Worm (Caenorhabditis elegans): Measurements from ENCODE around the gene glb-17.

glb-17 gene

ce11 chrX:9560931-9561330 is 15.9 kb downstream of the glb-17 start (continued):
- TF ChIP-seq rnt-1 (tag; optimal IDR thresholded peaks at IDR 0.05) = peak; percentile 56
- no peak for TF ChIP-seq skn-1 (tag; optimal IDR thresholded peaks at IDR 0.05)
- peak; percentile 52 for TF ChIP-seq nhr-90 (tag; optimal IDR thresholded peaks at IDR 0.05; ENCODE audit: poor library complexity)
- no peak for TF ChIP-seq ztf-4 (tag; optimal IDR thresholded peaks at IDR 0.05)
- no peak for TF ChIP-seq ceh-63 (GFP tag; optimal IDR thresholded peaks at IDR 0.05)
- peak; percentile 22 for TF ChIP-seq mep-1 (tag; optimal IDR thresholded peaks at IDR 0.05)
- peak; percentile 27 for TF ChIP-seq elt-2 (tag; optimal IDR thresholded peaks at IDR 0.05)
- TF ChIP-seq fkh-4 (tag; optimal IDR thresholded peaks at IDR 0.05; ENCODE audit: borderline replicate concordance) = no peak
- TF ChIP-seq alr-1 (tag; optimal IDR thresholded peaks at IDR 0.05; ENCODE audit: borderline replicate concordance) = no peak
- peak; percentile 27 for TF ChIP-seq nhr-47 (tag; optimal IDR thresholded peaks at IDR 0.05)
- no peak for TF ChIP-seq tlp-1 (tag; optimal IDR thresholded peaks at IDR 0.05)
- no peak for TF ChIP-seq sup-37 (GFP tag; optimal IDR thresholded peaks at IDR 0.05)
- peak; percentile 26 for TF ChIP-seq swsn-7 (tag; optimal IDR thresholded peaks at IDR 0.05)

- TF ChIP-seq nhr-85 (tag) (peak; percentile 51), efl-1 (optimal IDR thresholded peaks at IDR 0.05) (no peak), efl-1 (GFP tag; optimal IDR thresholded peaks at IDR 0.05 in 1 of 2) (peak in 1 of 2 experiments; percentile 73), rnt-1 (tag; optimal IDR thresholded peaks at IDR 0.05) (no peak)
Observed at ce11 chrX:9556038-9556437, 20.8 kb downstream of the glb-17 start.

ce11 chrX:9555238-9555637 is 21.6 kb downstream of the glb-17 start:
- TF ChIP-seq nhr-85 (tag) (no peak), vab-15 (tag; optimal IDR thresholded peaks at IDR 0.05) (no peak), lin-13 (GFP tag; optimal IDR thresholded peaks at IDR 0.05) (no peak), egl-13 (tag; optimal IDR thresholded peaks at IDR 0.05) (no peak), ces-1 (GFP tag; optimal IDR thresholded peaks at IDR 0.05) (no peak), tlp-1 (tag; optimal IDR thresholded peaks at IDR 0.05) (no peak), blmp-1 (tag; optimal IDR thresholded peaks at IDR 0.05) (peak; percentile 57), fkh-8 (tag; optimal IDR thresholded peaks at IDR 0.05) (no peak), efl-1 (optimal IDR thresholded peaks at IDR 0.05) (no peak), efl-1 (GFP tag; optimal IDR thresholded peaks at IDR 0.05 in 1 of 2) (peak in 1 of 2 experiments; percentile 9), ceh-82 (tag; optimal IDR thresholded peaks at IDR 0.05) (no peak), nhr-77 (tag; optimal IDR thresholded peaks at IDR 0.05) (no peak), mep-1 (tag; optimal IDR thresholded peaks at IDR 0.05) (no peak)

- TF ChIP-seq ets-5 (GFP tag; IDR thresholded peaks at IDR 0.05) (no peak), nhr-90 (tag; optimal IDR thresholded peaks at IDR 0.05; ENCODE audit: poor library complexity) (no peak), xbp-1 (tag; optimal IDR thresholded peaks at IDR 0.05) (no peak), efl-1 (optimal IDR thresholded peaks at IDR 0.05) (no peak), efl-1 (GFP tag; optimal IDR thresholded peaks at IDR 0.05 in 1 of 2) (peak in 1 of 2 experiments; percentile 2), grh-1 (GFP tag; IDR thresholded peaks at IDR 0.05) (peak; percentile 56; the same call in 1 of the 2 replicates), pag-3 (tag; optimal IDR thresholded peaks at IDR 0.05; ENCODE audit: borderline replicate concordance, insufficient read depth) (peak; percentile 34), zag-1 (tag; optimal IDR thresholded peaks at IDR 0.05) (no peak), fkh-4 (tag; optimal IDR thresholded peaks at IDR 0.05; ENCODE audit: borderline replicate concordance) (no peak), ceh-8 (GFP tag; optimal IDR thresholded peaks at IDR 0.05) (no peak), lir-3 (tag; optimal IDR thresholded peaks at IDR 0.05; ENCODE audit: poor library complexity) (no peak), ceh-63 (GFP tag; optimal IDR thresholded peaks at IDR 0.05) (no peak), nhr-85 (tag) (peak; percentile 95), unc-30 (tag; optimal IDR thresholded peaks at IDR 0.05) (no peak), snu-23 (GFP tag; optimal IDR thresholded peaks at IDR 0.05) (peak; percentile 9), ceh-88 (GFP tag; IDR thresholded peaks at IDR 0.05) (no peak), C16A3.4 (tag; optimal IDR thresholded peaks at IDR 0.05) (peak; percentile 11), irx-1 (tag; optimal IDR thresholded peaks at IDR 0.05) (no peak), hlh-17 (GFP tag; optimal IDR thresholded peaks at IDR 0.05; ENCODE audit: borderline replicate concordance) (no peak), nhr-47 (tag; optimal IDR thresholded peaks at IDR 0.05) (no peak), sox-4 (tag; optimal IDR thresholded peaks at IDR 0.05) (no peak), nhr-76 (tag; optimal IDR thresholded peaks at IDR 0.05) (no peak), unc-62 (GFP tag; optimal IDR thresholded peaks at IDR 0.05) (no peak), ceh-82 (tag; optimal IDR thresholded peaks at IDR 0.05) (no peak), nhr-71 (tag; optimal IDR thresholded peaks at IDR 0.05) (peak; percentile 53), aly-2 (tag; optimal IDR thresholded peaks at IDR 0.05) (no peak), lin-39 (tag; optimal IDR thresholded peaks at IDR 0.05) (no peak), mdl-1 (tag; optimal IDR thresholded peaks at IDR 0.05) (peak in 1 of 2 experiments; percentile 37), nhr-20 (tag; optimal IDR thresholded peaks at IDR 0.05) (peak; percentile 52), vab-15 (tag; optimal IDR thresholded peaks at IDR 0.05) (no peak), nhr-237 (tag; optimal IDR thresholded peaks at IDR 0.05) (no peak)
Observed at ce11 chrX:9553095-9553494, 23.7 kb downstream of the glb-17 start.
